Fruit fly (Drosophila melanogaster): ENCODE results near the gene CG7988.

Gene CG7988

dm6 chr3R:18171983-18172967, 48.1 kb upstream of the CG7988 start (continued):
- TF ChIP-seq CG7963 (GFP tag; IDR thresholded peaks at IDR 0.05; ENCODE audit: partially characterized antibody) = no peak
- TF ChIP-seq CG1832 (GFP tag; optimal IDR thresholded peaks at IDR 0.05) = no peak
- peak; percentile 1 for TF ChIP-seq stwl (tag; optimal IDR thresholded peaks at IDR 0.05)
- TF ChIP-seq Poxn (GFP tag; IDR thresholded peaks at IDR 0.05) = peak; percentile 47; the same call in 1 of the 2 replicates
- TF ChIP-seq gem (tag; optimal IDR thresholded peaks at IDR 0.05) = peak; percentile 96
- TF ChIP-seq CG6654 (GFP tag; optimal IDR thresholded peaks at IDR 0.05) = peak; percentile 82
- peak; percentile 96 for TF ChIP-seq phol (tag; optimal IDR thresholded peaks at IDR 0.05)
- TF ChIP-seq rib (GFP tag; IDR thresholded peaks at IDR 0.05) = no peak; the same call in 1 of the 2 replicates
- TF ChIP-seq bowl (GFP tag; IDR thresholded peaks at IDR 0.05) = no peak; the same call in 1 of the 2 replicates
- peak; percentile 73 for TF ChIP-seq CG10565 (GFP tag; optimal IDR thresholded peaks at IDR 0.05)
- peak; percentile 80 for TF ChIP-seq ab (GFP tag; optimal IDR thresholded peaks at IDR 0.05)
- TF ChIP-seq nerfin-2 (GFP tag; IDR thresholded peaks at IDR 0.05; ENCODE audit: partially characterized antibody) = no peak
- peak; percentile 92 for TF ChIP-seq HHEX (GFP tag; optimal IDR thresholded peaks at IDR 0.05)
- peak; percentile 85 for TF ChIP-seq Vsx1 (GFP tag; optimal IDR thresholded peaks at IDR 0.05)
- peak; percentile 16 for TF ChIP-seq CG4360 (GFP tag; IDR thresholded peaks at IDR 0.05)
- peak; percentile 91 for TF ChIP-seq salm (tag; optimal IDR thresholded peaks at IDR 0.05)
- no peak for TF ChIP-seq CG30020 (tag; optimal IDR thresholded peaks at IDR 0.05)
- TF ChIP-seq CG12744 (GFP tag; optimal IDR thresholded peaks at IDR 0.05) = peak; percentile 90
- TF ChIP-seq CG6175 (GFP tag; IDR thresholded peaks at IDR 0.05) = no peak; the same call in 1 of the 3 replicates
- TF ChIP-seq ewg (GFP tag; optimal IDR thresholded peaks at IDR 0.05) = peak; percentile 96
- TF ChIP-seq Sry-δ (GFP tag; optimal IDR thresholded peaks at IDR 0.05) = peak; percentile 55
- TF ChIP-seq zf30C (GFP tag; optimal IDR thresholded peaks at IDR 0.05) = peak; percentile 95
- peak; percentile 84 for TF ChIP-seq CG8359 (GFP tag; optimal IDR thresholded peaks at IDR 0.05; ENCODE audit: borderline replicate concordance)
- TF ChIP-seq NK7.1 (GFP tag; optimal IDR thresholded peaks at IDR 0.05) = peak; percentile 78
- peak; percentile 87 for TF ChIP-seq CG5953 (GFP tag; IDR thresholded peaks at IDR 0.05)
- peak; percentile 93 for TF ChIP-seq CG1602 (GFP tag; optimal IDR thresholded peaks at IDR 0.05)
- peak; percentile 46 for TF ChIP-seq Neu2 (GFP tag; optimal IDR thresholded peaks at IDR 0.05; ENCODE audit: borderline replicate concordance)
- TF ChIP-seq CTCF (GFP tag; optimal IDR thresholded peaks at IDR 0.05) = peak; percentile 48
- peak; percentile 75 for TF ChIP-seq CG2116 (GFP tag; optimal IDR thresholded peaks at IDR 0.05)
- TF ChIP-seq Aef1 (GFP tag; IDR thresholded peaks at IDR 0.05) = peak; percentile 78
- TF ChIP-seq CG4617 (GFP tag; optimal IDR thresholded peaks at IDR 0.05; ENCODE audit: borderline replicate concordance) = peak; percentile 72
- TF ChIP-seq al (GFP tag; IDR thresholded peaks at IDR 0.05) = peak; percentile 87
- TF ChIP-seq CG30431 (GFP tag; optimal IDR thresholded peaks at IDR 0.05) = peak; percentile 87
- peak; percentile 69; the same call in 2 of the 4 replicates for TF ChIP-seq Gug (GFP tag; IDR thresholded peaks at IDR 0.05)
- peak; percentile 86 for TF ChIP-seq CG10543 (GFP tag; optimal IDR thresholded peaks at IDR 0.05)
- TF ChIP-seq Sox102F (GFP tag; optimal IDR thresholded peaks at IDR 0.05) = peak; percentile 96
- TF ChIP-seq bigmax (GFP tag; optimal IDR thresholded peaks at IDR 0.05) = no peak
- TF ChIP-seq trh (GFP tag; optimal IDR thresholded peaks at IDR 0.05) = peak; percentile 71

DNA sequence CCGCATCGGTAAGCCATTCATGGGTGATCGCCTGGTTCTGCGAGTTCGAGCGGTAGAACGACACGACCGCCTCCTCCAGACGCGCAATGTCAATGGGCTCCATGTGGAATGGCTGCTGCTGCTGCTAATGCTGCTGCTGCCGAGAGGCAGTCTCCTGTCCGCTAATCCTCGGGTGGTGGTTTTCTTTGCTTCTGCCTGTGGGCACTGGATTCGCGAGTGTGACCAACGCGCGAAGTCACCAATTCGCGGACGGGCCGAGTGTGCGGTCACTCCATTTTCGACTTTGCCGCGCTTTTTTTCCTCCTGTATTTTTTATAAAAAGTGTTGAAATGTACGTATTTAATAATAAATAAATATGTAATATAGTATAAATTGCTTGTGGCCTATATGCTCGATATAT, 37.1 kb upstream of the CG7988 start, which contains the start of gene cdm:
Gene cdm, minus strand, starts transcription at position 236 of the 400 bp plus-strand sequence.
- TF ChIP-seq Meics (GFP tag; optimal IDR thresholded peaks at IDR 0.05) (no peak), CG34376 (GFP tag; optimal IDR thresholded peaks at IDR 0.05) (no peak), dpn (GFP tag; optimal IDR thresholded peaks at IDR 0.05) (no peak), CG10462 (GFP tag; optimal IDR thresholded peaks at IDR 0.05) (no peak), NfI (GFP tag; optimal IDR thresholded peaks at IDR 0.05) (no peak), pho (GFP tag; optimal IDR thresholded peaks at IDR 0.05) (no peak), eyg (GFP tag; optimal IDR thresholded peaks at IDR 0.05) (no peak), Ets97D (GFP tag; optimal IDR thresholded peaks at IDR 0.05) (no peak), bbx (GFP tag; IDR thresholded peaks at IDR 0.05; ENCODE audit: partially characterized antibody) (peak; percentile 16; the same call in 1 of the 2 replicates), CG11560 (tag; IDR thresholded peaks at IDR 0.05) (no peak), CG12659 (GFP tag; optimal IDR thresholded peaks at IDR 0.05) (no peak), CG8359 (GFP tag; optimal IDR thresholded peaks at IDR 0.05; ENCODE audit: borderline replicate concordance) (no peak), CG13424 (tag; optimal IDR thresholded peaks at IDR 0.05) (no peak)

Data from whole organism, embryonic.